Fruit fly (Drosophila melanogaster): Measurements from ENCODE around the gene pon.
A peak's percentile ranks its signal among the peaks of the same experiment; 100 is the strongest.

pon gene

dm6 chrX:4610481-4610880 lies 25.6 kb upstream of the pon start (continued):
- no peak for TF ChIP-seq Lpt (GFP tag; optimal IDR thresholded peaks at IDR 0.05)
- no peak for TF ChIP-seq cyc (GFP tag; optimal IDR thresholded peaks at IDR 0.05)
- no peak for TF ChIP-seq CG32006 (GFP tag; optimal IDR thresholded peaks at IDR 0.05)
- TF ChIP-seq CG10669 (GFP tag; optimal IDR thresholded peaks at IDR 0.05) = no peak
- TF ChIP-seq Sox15 (GFP tag; optimal IDR thresholded peaks at IDR 0.05) = no peak
- TF ChIP-seq topi (GFP tag; optimal IDR thresholded peaks at IDR 0.05) = no peak
- peak; percentile 42 for TF ChIP-seq Smox (GFP tag; optimal IDR thresholded peaks at IDR 0.05)
- no peak for TF ChIP-seq Sox14 (GFP tag; optimal IDR thresholded peaks at IDR 0.05)

dm6 chrX:4612454-4612853 lies 23.7 kb upstream of the pon start:
- TF ChIP-seq CG8632 (GFP tag; optimal IDR thresholded peaks at IDR 0.05) = no peak
- no peak for TF ChIP-seq dac (GFP tag; optimal IDR thresholded peaks at IDR 0.05)
- TF ChIP-seq CG6854 (GFP tag; optimal IDR thresholded peaks at IDR 0.05) = no peak
- TF ChIP-seq cyc (GFP tag; optimal IDR thresholded peaks at IDR 0.05) = no peak
- peak; percentile 26 for TF ChIP-seq Eip78C (GFP tag)
- peak; percentile 35 for TF ChIP-seq vri (GFP tag; optimal IDR thresholded peaks at IDR 0.05)
- no peak for TF ChIP-seq CG11762 (GFP tag; optimal IDR thresholded peaks at IDR 0.05; ENCODE audit: insufficient read depth)

dm6 chrX:4613613-4614012 lies 22.5 kb upstream of the pon start:
- no peak for TF ChIP-seq fkh (GFP tag; optimal IDR thresholded peaks at IDR 0.05)
- TF ChIP-seq Gug (GFP tag; IDR thresholded peaks at IDR 0.05) = no peak
- TF ChIP-seq CG34406 (GFP tag; optimal IDR thresholded peaks at IDR 0.05) = no peak
- no peak for TF ChIP-seq Sox14 (GFP tag; optimal IDR thresholded peaks at IDR 0.05)
- TF ChIP-seq topi (GFP tag; optimal IDR thresholded peaks at IDR 0.05) = no peak
- no peak for TF ChIP-seq fd85E (GFP tag; optimal IDR thresholded peaks at IDR 0.05)
- no peak for TF ChIP-seq CG9139 (GFP tag; optimal IDR thresholded peaks at IDR 0.05)
- no peak for TF ChIP-seq CG6276 (GFP tag; optimal IDR thresholded peaks at IDR 0.05)
- no peak for TF ChIP-seq pdm3 (GFP tag; optimal IDR thresholded peaks at IDR 0.05)
- no peak for TF ChIP-seq spab (GFP tag; optimal IDR thresholded peaks at IDR 0.05)
- TF ChIP-seq CG31627 (GFP tag; optimal IDR thresholded peaks at IDR 0.05) = no peak
- no peak for TF ChIP-seq CG8632 (GFP tag; optimal IDR thresholded peaks at IDR 0.05)

dm6 chrX:4614325-4614724 lies 21.8 kb upstream of the pon start:
- no peak for TF ChIP-seq CG1621 (tag; optimal IDR thresholded peaks at IDR 0.05)
- no peak for TF ChIP-seq Lpt (GFP tag; optimal IDR thresholded peaks at IDR 0.05)
- no peak for TF ChIP-seq OdsH (GFP tag; optimal IDR thresholded peaks at IDR 0.05)
- no peak for TF ChIP-seq ss (GFP tag; optimal IDR thresholded peaks at IDR 0.05)
- TF ChIP-seq dsx (GFP tag; optimal IDR thresholded peaks at IDR 0.05; ENCODE audit: poor library complexity, severe bottlenecking) = no peak
- no peak for TF ChIP-seq CG8319 (GFP tag; optimal IDR thresholded peaks at IDR 0.05)
- TF ChIP-seq CG6163 (GFP tag; IDR thresholded peaks at IDR 0.05) = 0 out of 3 replicates have a peak, but pooled peaks have one; percentile 23
- no peak for TF ChIP-seq Blimp-1 (GFP tag; optimal IDR thresholded peaks at IDR 0.05)
- no peak for TF ChIP-seq spab (GFP tag; optimal IDR thresholded peaks at IDR 0.05)
- TF ChIP-seq CG8632 (GFP tag; optimal IDR thresholded peaks at IDR 0.05) = no peak
- no peak for TF ChIP-seq dac (GFP tag; optimal IDR thresholded peaks at IDR 0.05)
- TF ChIP-seq Sox15 (GFP tag; optimal IDR thresholded peaks at IDR 0.05) = no peak
- TF ChIP-seq Gug (GFP tag; IDR thresholded peaks at IDR 0.05) = no peak
- no peak for TF ChIP-seq CG31627 (GFP tag; optimal IDR thresholded peaks at IDR 0.05)
- no peak for TF ChIP-seq Eip93F (GFP tag; optimal IDR thresholded peaks at IDR 0.05)
- peak; percentile 15 for TF ChIP-seq achi (GFP tag; optimal IDR thresholded peaks at IDR 0.05)
- TF ChIP-seq CG10669 (GFP tag; optimal IDR thresholded peaks at IDR 0.05) = no peak
- no peak for TF ChIP-seq Eip75B (GFP tag; optimal IDR thresholded peaks at IDR 0.05)
- TF ChIP-seq lz (GFP tag; optimal IDR thresholded peaks at IDR 0.05) = no peak
- TF ChIP-seq CG6276 (GFP tag; optimal IDR thresholded peaks at IDR 0.05) = no peak
- TF ChIP-seq CG7368 (GFP tag; optimal IDR thresholded peaks at IDR 0.05) = no peak
- no peak for TF ChIP-seq fd59A (GFP tag; optimal IDR thresholded peaks at IDR 0.05)
- TF ChIP-seq salr (GFP tag; optimal IDR thresholded peaks at IDR 0.05) = no peak
- TF ChIP-seq CG4318 (GFP tag; optimal IDR thresholded peaks at IDR 0.05) = no peak
- TF ChIP-seq Eip78C (GFP tag) = peak; percentile 72
- TF ChIP-seq Ets21C (GFP tag; optimal IDR thresholded peaks at IDR 0.05) = no peak
- TF ChIP-seq Hr4 (GFP tag; optimal IDR thresholded peaks at IDR 0.05) = no peak
- TF ChIP-seq CG16779 (tag; optimal IDR thresholded peaks at IDR 0.05) = no peak
- no peak for TF ChIP-seq Sox14 (GFP tag; optimal IDR thresholded peaks at IDR 0.05)
- no peak for TF ChIP-seq vri (GFP tag; optimal IDR thresholded peaks at IDR 0.05)
- TF ChIP-seq esn (GFP tag; optimal IDR thresholded peaks at IDR 0.05) = no peak
- no peak for TF ChIP-seq CG11762 (GFP tag; optimal IDR thresholded peaks at IDR 0.05; ENCODE audit: insufficient read depth)
- TF ChIP-seq CG34406 (GFP tag; optimal IDR thresholded peaks at IDR 0.05) = no peak
- no peak for TF ChIP-seq CG6808 (GFP tag; optimal IDR thresholded peaks at IDR 0.05)
- no peak for TF ChIP-seq Hr38 (GFP tag; optimal IDR thresholded peaks at IDR 0.05)

Measured in whole organism, prepupa.